Worm (Caenorhabditis elegans): Measurements from ENCODE around the gene DH11.2.

The DH11.2 gene

DNA sequence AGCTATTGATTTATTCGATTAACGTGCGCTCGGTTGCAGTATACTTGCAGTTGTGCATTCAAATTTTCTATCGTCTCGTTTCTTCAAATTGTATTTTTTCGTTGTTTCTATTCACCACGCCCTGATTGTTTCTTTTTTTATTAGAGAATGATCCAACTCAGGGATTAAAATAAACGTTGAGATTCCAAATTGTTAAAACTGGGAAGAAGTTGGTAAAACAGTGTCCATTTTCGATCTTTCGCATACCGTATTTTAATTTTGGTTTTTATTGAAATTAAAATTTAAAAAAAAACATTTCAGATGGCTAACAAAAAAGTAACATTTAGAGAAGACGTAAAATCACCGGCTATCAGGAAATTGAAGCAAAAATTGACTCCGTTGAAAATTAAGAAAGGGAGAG, 34.6 kb downstream of the DH11.2 start, which contains the start of gene apn-1:
apn-1 (plus strand) TSS at position 301 of the 400 bp plus-strand sequence.
- TF ChIP-seq Y22D7AL.16 (tag; optimal IDR thresholded peaks at IDR 0.05), result no peak
- TF ChIP-seq madf-2 (tag; optimal IDR thresholded peaks at IDR 0.05), result no peak
- TF ChIP-seq nfya-1 (tag; optimal IDR thresholded peaks at IDR 0.05), result no peak
- no peak for TF ChIP-seq C38D4.7 (GFP tag; optimal IDR thresholded peaks at IDR 0.05)
- no peak for TF ChIP-seq ceh-30 (tag; optimal IDR thresholded peaks at IDR 0.05)
- no peak for TF ChIP-seq gmeb-2 (tag; optimal IDR thresholded peaks at IDR 0.05)

ce11 chrII:8050477-8050876, 37.9 kb downstream of the DH11.2 start, which contains the start of gene mtre-1:
Gene mtre-1, minus strand, starts transcription at chrII:8050577.
- no peak for TF ChIP-seq ceh-9 (tag; optimal IDR thresholded peaks at IDR 0.05)
- TF ChIP-seq ceh-14 (tag; optimal IDR thresholded peaks at IDR 0.05), result no peak
- TF ChIP-seq nfya-1 (tag; optimal IDR thresholded peaks at IDR 0.05), result no peak
- no peak for TF ChIP-seq sox-4 (tag; optimal IDR thresholded peaks at IDR 0.05)

DNA sequence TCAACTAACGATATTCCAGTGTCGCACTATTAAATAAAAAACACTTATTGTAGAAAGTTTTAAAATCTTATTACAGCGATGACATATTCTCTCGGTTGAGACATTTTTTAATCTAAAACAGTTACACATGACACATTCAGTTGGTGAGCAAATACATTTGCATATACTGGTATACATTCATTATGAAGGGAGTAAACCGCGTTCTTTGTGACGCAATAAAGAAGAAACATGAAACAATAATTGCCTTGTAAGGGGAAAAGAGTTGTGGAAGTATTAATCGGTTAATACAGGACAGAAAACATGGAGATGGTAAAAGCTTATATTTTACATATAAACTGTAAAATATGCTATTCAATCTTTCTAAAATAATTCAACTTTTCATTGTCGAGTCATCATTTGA, 38.7 kb downstream of the DH11.2 start:
- TF ChIP-seq fax-1 (tag; optimal IDR thresholded peaks at IDR 0.05) (no peak), eyg-1 (tag; optimal IDR thresholded peaks at IDR 0.05) (no peak), ceh-18 (tag; optimal IDR thresholded peaks at IDR 0.05) (no peak), rnt-1 (tag; optimal IDR thresholded peaks at IDR 0.05) (no peak), nhr-232 (tag; optimal IDR thresholded peaks at IDR 0.05) (no peak), ceh-22 (tag; optimal IDR thresholded peaks at IDR 0.05) (no peak), ahr-1 (tag; optimal IDR thresholded peaks at IDR 0.05) (no peak), elt-2 (tag; optimal IDR thresholded peaks at IDR 0.05) (no peak), K09A11.1 (tag; optimal IDR thresholded peaks at IDR 0.05; ENCODE audit: insufficient read depth) (no peak), syd-9 (tag; optimal IDR thresholded peaks at IDR 0.05) (no peak), dve-1 (tag; optimal IDR thresholded peaks at IDR 0.05) (no peak), npax-4 (tag; optimal IDR thresholded peaks at IDR 0.05) (no peak), ceh-6 (GFP tag; optimal IDR thresholded peaks at IDR 0.05) (no peak), pqm-1 (tag; optimal IDR thresholded peaks at IDR 0.05) (no peak)

DNA sequence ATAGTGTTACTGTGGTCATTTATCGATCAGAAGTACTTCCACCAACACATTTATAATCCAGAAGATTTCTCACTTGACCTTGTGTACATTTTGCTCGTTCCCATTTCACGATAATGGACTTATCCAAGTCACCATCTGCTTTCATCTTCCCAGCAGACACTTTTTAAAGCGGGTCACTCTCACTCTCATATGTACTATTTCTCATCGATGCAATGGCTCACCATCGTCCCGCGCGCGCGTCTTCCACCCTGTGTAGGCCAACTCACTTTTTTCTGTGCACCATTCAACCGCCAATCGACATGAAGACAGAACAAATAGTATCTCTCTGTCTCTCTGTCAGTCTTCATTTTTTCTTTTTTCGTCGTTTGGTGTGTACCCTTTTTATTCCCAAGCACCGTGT, 39.6 kb downstream of the DH11.2 start:
- TF ChIP-seq pat-9 (tag; optimal IDR thresholded peaks at IDR 0.05) (no peak), ceh-30 (tag; optimal IDR thresholded peaks at IDR 0.05) (no peak), elt-2 (tag; optimal IDR thresholded peaks at IDR 0.05) (no peak), ceh-18 (tag; optimal IDR thresholded peaks at IDR 0.05) (no peak), lim-6 (tag; optimal IDR thresholded peaks at IDR 0.05) (no peak), elt-4 (tag; optimal IDR thresholded peaks at IDR 0.05) (no peak), dmd-4 (tag; optimal IDR thresholded peaks at IDR 0.05; ENCODE audit: borderline replicate concordance) (no peak), Y22D7AL.16 (tag; optimal IDR thresholded peaks at IDR 0.05) (no peak), rnt-1 (tag; optimal IDR thresholded peaks at IDR 0.05) (no peak), mec-3 (tag; optimal IDR thresholded peaks at IDR 0.05; ENCODE audit: borderline replicate concordance) (no peak), ceh-24 (tag; optimal IDR thresholded peaks at IDR 0.05) (no peak), F13H6.1 (tag; optimal IDR thresholded peaks at IDR 0.05) (no peak)

ce11 chrII:8052850-8053249, 40.2 kb downstream of the DH11.2 start, which contains the start of gene T05H10.4:
Gene T05H10.4, plus strand, starts transcription at chrII:8053150.
- TF ChIP-seq ceh-24 (tag; optimal IDR thresholded peaks at IDR 0.05) (no peak), pros-1 (tag; optimal IDR thresholded peaks at IDR 0.05) (no peak), ref-2 (tag; optimal IDR thresholded peaks at IDR 0.05) (no peak)

- TF ChIP-seq ets-4 (tag; optimal IDR thresholded peaks at IDR 0.05) (no peak), lim-6 (tag; optimal IDR thresholded peaks at IDR 0.05) (no peak)
Observed at ce11 chrII:8057911-8058310, 45.3 kb downstream of the DH11.2 start.

All from whole organism, late embryonic.